Worm (Caenorhabditis elegans): ENCODE data around the gene pfk-1.2.

- TF ChIP-seq mdl-1 (tag; optimal IDR thresholded peaks at IDR 0.05), result no peak
- no peak for TF ChIP-seq snu-23 (GFP tag; optimal IDR thresholded peaks at IDR 0.05)
- no peak for TF ChIP-seq lin-35 (GFP tag; optimal IDR thresholded peaks at IDR 0.05)
- no peak for TF ChIP-seq ama-1 (optimal IDR thresholded peaks at IDR 0.05)
- TF ChIP-seq blmp-1 (tag; optimal IDR thresholded peaks at IDR 0.05), result no peak
- no peak for TF ChIP-seq rnt-1 (tag; optimal IDR thresholded peaks at IDR 0.05)
Measured at ce11 chrV:9483738-9484256, 47.8 kb upstream of the pfk-1.2 start, which contains the start of gene K06A4.2.
